Worm (Caenorhabditis elegans) whole organism, L4 larva: ENCODE measurements around the gene F36H12.3.

Experiments used
- F10B5.3 ChIP-seq: sonication (generic microtip); optimal IDR thresholded peaks from 2 replicates; lab custom pipeline; 2016; ENCODE audit warnings: mild to moderate bottlenecking, missing genetic modification characterization, missing compliant biosample characterization
- R02D3.7 ChIP-seq: fragments of 150-350 bp; sonication (generic microtip); optimal IDR thresholded peaks from 3 replicates; lab custom pipeline; 2014; ENCODE audit warnings: missing biosample characterization, missing genetic modification characterization
- Y5F2A.4 ChIP-seq: fragments of 200-800 bp; sonication (Bioruptor generic); optimal IDR thresholded peaks from 2 replicates; lab custom pipeline; 2018; ENCODE audit warnings: mild to moderate bottlenecking, missing genetic modification characterization, missing compliant biosample characterization
- ces-1 ChIP-seq: fragments of 150-350 bp; sonication (generic microtip); optimal IDR thresholded peaks from 4 replicates; lab custom pipeline; 2014; ENCODE audit warnings: missing biosample characterization, missing genetic modification reagents, missing genetic modification characterization
- lin-39 ChIP-seq: fragments of 150-350 bp; optimal IDR thresholded peaks from 2 replicates; lab custom pipeline; 2014; ENCODE audit warnings: missing biosample characterization, missing genetic modification reagents, missing genetic modification characterization
- nhr-102 ChIP-seq: sonication (generic microtip); optimal IDR thresholded peaks from 2 replicates; lab custom pipeline; 2016; ENCODE audit warnings: mild to moderate bottlenecking, missing genetic modification characterization, moderate library complexity, missing compliant biosample characterization
- nhr-25 ChIP-seq: sonication (generic microtip); optimal IDR thresholded peaks from 2 replicates; lab custom pipeline; 2017; ENCODE audit warnings: missing genetic modification characterization, mild to moderate bottlenecking, missing compliant biosample characterization, antibody characterized with exemption, moderate library complexity, borderline replicate concordance; ENCODE audit not compliant: insufficient read depth
- pha-4 ChIP-seq, 2 experiments: fragments of 150-350 bp in 1 of 2; fragments of 200-800 bp in 1 of 2; sonication (Bioruptor generic) in 1 of 2; IDR thresholded peaks in 1 of 2; optimal IDR thresholded peaks in 1 of 2; 2 replicates each; pipeline versions ENCODE4 v1.3.6 to Lab custom; 2014 to 2022; ENCODE audit warnings: missing genetic modification characterization in 2 of 2, missing genetic modification reagents in 2 of 2, missing biosample characterization in 1 of 2, missing compliant biosample characterization in 1 of 2
- php-3 ChIP-seq: fragments of 200-800 bp; sonication (Bioruptor generic); IDR thresholded peaks from 2 replicates; pipeline ENCODE4 v1.3.6; 2022; ENCODE audit warnings: missing genetic modification reagents, missing genetic modification characterization, missing compliant biosample characterization
- saeg-2 ChIP-seq: fragments of 200-800 bp; sonication (Bioruptor generic); IDR thresholded peaks from 2 replicates; pipeline ENCODE4 v1.3.6; 2022; ENCODE audit warnings: missing genetic modification reagents, missing genetic modification characterization, missing compliant biosample characterization
- skn-1 ChIP-seq: fragments of 150-350 bp; optimal IDR thresholded peaks from 2 replicates; lab custom pipeline; 2014; ENCODE audit warnings: missing biosample characterization, missing genetic modification characterization

- TF ChIP-seq skn-1 (tag; lab: Kevin White, UChicago), result no peak
- no peak for TF ChIP-seq R02D3.7
- TF ChIP-seq pha-4 (GFP tag; IDR thresholded peaks at IDR 0.05; lab: Robert Waterston, UW), result no peak
- TF ChIP-seq pha-4 (tag; optimal IDR thresholded peaks at IDR 0.05; lab: Kevin White, UChicago), result no peak
- TF ChIP-seq F10B5.3 (tag; lab: Kevin White, UChicago), result no peak
- no peak for TF ChIP-seq lin-39 (tag; lab: Kevin White, UChicago)
- no peak for TF ChIP-seq ces-1 (GFP tag; lab: Kevin White, UChicago)
- no peak for TF ChIP-seq Y5F2A.4 (GFP tag; lab: Kevin White, UChicago)
- no peak for TF ChIP-seq php-3 (GFP tag; lab: Robert Waterston, UW)
- no peak for TF ChIP-seq nhr-102
- TF ChIP-seq nhr-25, result no peak
- no peak for TF ChIP-seq saeg-2
Measured at ce11 chrIV:5266474-5266873, 6.1 kb upstream of the F36H12.3 start, which contains the start of gene F36H12.5.
